Worm (Caenorhabditis elegans) whole organism, young adult: Measurements from ENCODE around the gene slc-25A26.
A peak's percentile ranks its signal among the peaks of the same experiment; 100 is the strongest.

Source experiments
- B0019.2 ChIP-seq: fragments of 200-800 bp; sonication (Bioruptor generic); conservative IDR thresholded peaks from 2 replicates; pipeline ENCODE4 v1.3.6; 2022; ENCODE audit warnings: missing genetic modification reagents, missing genetic modification characterization, missing compliant biosample characterization
- D2030.7 ChIP-seq: fragments of 200-800 bp; sonication (Bioruptor generic); IDR thresholded peaks from 2 replicates; pipeline ENCODE4 v1.3.6; 2022; ENCODE audit warnings: missing genetic modification reagents, missing genetic modification characterization, missing compliant biosample characterization
- F33H1.4 ChIP-seq: fragments of 200-800 bp; sonication (Bioruptor generic); IDR thresholded peaks from 2 replicates; pipeline ENCODE4 v1.3.6; 2022; ENCODE audit warnings: missing genetic modification reagents, missing genetic modification characterization, missing compliant biosample characterization
- F57A8.1 ChIP-seq: fragments of 200-800 bp; sonication (Bioruptor generic); optimal IDR thresholded peaks from 2 replicates; lab custom pipeline; 2018; ENCODE audit warnings: mild to moderate bottlenecking, missing genetic modification characterization, moderate library complexity, missing compliant biosample characterization
- K11D2.4 ChIP-seq: fragments of 200-800 bp; sonication (Bioruptor generic); IDR thresholded peaks from 2 replicates; pipeline ENCODE4 v1.3.6; 2022; ENCODE audit warnings: missing genetic modification reagents, missing genetic modification characterization, missing compliant biosample characterization
- Y56A3A.18 ChIP-seq: fragments of 200-800 bp; sonication (Bioruptor generic); IDR thresholded peaks from 2 replicates; pipeline ENCODE4 v1.3.6; 2022; ENCODE audit warnings: missing genetic modification reagents, missing genetic modification characterization, missing compliant biosample characterization
- Y67H2A.10 ChIP-seq: fragments of 200-800 bp; sonication (Bioruptor generic); conservative IDR thresholded peaks from 2 replicates; pipeline ENCODE4 v1.3.6; 2022; ENCODE audit warnings: missing genetic modification reagents, missing genetic modification characterization, missing compliant biosample characterization
- Y79H2A.3 ChIP-seq: fragments of 200-800 bp; sonication (Bioruptor generic); conservative IDR thresholded peaks from 2 replicates; pipeline ENCODE4 v1.3.6; 2022; ENCODE audit warnings: missing genetic modification reagents, missing genetic modification characterization, missing compliant biosample characterization
- akir-1 ChIP-seq: fragments of 200-800 bp; sonication (Bioruptor generic); optimal IDR thresholded peaks from 2 replicates; lab custom pipeline; 2018; ENCODE audit warnings: mild to moderate bottlenecking, missing genetic modification characterization, moderate library complexity, missing compliant biosample characterization
- aptf-2 ChIP-seq: fragments of 200-800 bp; sonication (Bioruptor generic); conservative IDR thresholded peaks from 2 replicates; pipeline ENCODE4 v1.3.6; 2022; ENCODE audit warnings: missing genetic modification reagents, missing genetic modification characterization, missing compliant biosample characterization
- atf-7 ChIP-seq: sonication (generic microtip); optimal IDR thresholded peaks from 2 replicates; lab custom pipeline; 2017; ENCODE audit warnings: mild to moderate bottlenecking, missing genetic modification characterization, missing compliant biosample characterization
- cebp-2 ChIP-seq: fragments of 200-800 bp; sonication (Bioruptor generic); IDR thresholded peaks from 2 replicates; pipeline ENCODE4 v1.3.6; 2022; ENCODE audit warnings: missing genetic modification characterization, missing compliant biosample characterization
- ceh-40 ChIP-seq: fragments of 200-800 bp; sonication (Bioruptor generic); IDR thresholded peaks from 2 replicates; pipeline ENCODE4 v1.3.6; 2022; ENCODE audit warnings: missing genetic modification characterization, missing compliant biosample characterization
- dpff-1 ChIP-seq: sonication (generic microtip); optimal IDR thresholded peaks from 2 replicates; lab custom pipeline; 2017; ENCODE audit warnings: mild to moderate bottlenecking, missing genetic modification characterization, missing compliant biosample characterization
- dpl-1 ChIP-seq: fragments of 150-350 bp; optimal IDR thresholded peaks from 2 replicates; lab custom pipeline; 2014; ENCODE audit warnings: missing biosample characterization, missing genetic modification reagents, missing genetic modification characterization
- fkh-3 ChIP-seq: sonication (generic microtip); optimal IDR thresholded peaks from 2 replicates; lab custom pipeline; 2016; ENCODE audit warnings: mild to moderate bottlenecking, missing genetic modification characterization, missing compliant biosample characterization
- hlh-12 ChIP-seq: sonication (generic microtip); optimal IDR thresholded peaks from 2 replicates; lab custom pipeline; 2016; ENCODE audit warnings: missing genetic modification characterization, missing compliant biosample characterization
- hrde-1 ChIP-seq: sonication (generic microtip); optimal IDR thresholded peaks from 2 replicates; lab custom pipeline; 2016; ENCODE audit warnings: missing genetic modification characterization, mild to moderate bottlenecking, missing compliant biosample characterization, moderate library complexity, missing genotype, missing genetic modification reagents, borderline replicate concordance
- lag-1 ChIP-seq: fragments of 200-800 bp; sonication (Bioruptor generic); IDR thresholded peaks from 2 replicates; pipeline ENCODE4 v1.3.6; 2022; ENCODE audit warnings: missing genetic modification reagents, missing genetic modification characterization, missing compliant biosample characterization
- let-526 ChIP-seq: fragments of 200-800 bp; sonication (Bioruptor generic); IDR thresholded peaks from 2 replicates; pipeline ENCODE4 v1.3.6; 2022; ENCODE audit warnings: missing genetic modification reagents, missing genetic modification characterization, missing compliant biosample characterization
- let-607 ChIP-seq, 2 experiments: fragments of 200-800 bp in 1 of 2; sonication (Bioruptor generic) in 1 of 2; sonication (generic microtip) in 1 of 2; optimal IDR thresholded peaks; 2 replicates each; lab custom pipeline; 2016 to 2018; ENCODE audit warnings: mild to moderate bottlenecking in 2 of 2, missing compliant biosample characterization in 2 of 2, missing genetic modification characterization in 2 of 2, moderate library complexity in 2 of 2, missing genotype in 1 of 2
- lsl-1 ChIP-seq: fragments of 200-800 bp; sonication (Bioruptor generic); optimal IDR thresholded peaks from 2 replicates; lab custom pipeline; 2018; ENCODE audit warnings: mild to moderate bottlenecking, missing genetic modification characterization, moderate library complexity, missing compliant biosample characterization
- mcd-1 ChIP-seq: fragments of 200-800 bp; sonication (Bioruptor generic); IDR thresholded peaks from 2 replicates; pipeline ENCODE4 v1.3.6; 2022; ENCODE audit warnings: missing genetic modification reagents, missing genetic modification characterization, missing compliant biosample characterization
- mes-4 ChIP-seq: sonication (generic microtip); optimal IDR thresholded peaks from 2 replicates; lab custom pipeline; 2016; ENCODE audit warnings: missing genotype, missing genetic modification characterization, missing compliant biosample characterization
- nhr-27 ChIP-seq: fragments of 200-800 bp; sonication (Bioruptor generic); optimal IDR thresholded peaks from 2 replicates; lab custom pipeline; 2018; ENCODE audit warnings: mild to moderate bottlenecking, missing genetic modification characterization, moderate library complexity, missing compliant biosample characterization
- nhr-80 ChIP-seq: sonication (generic microtip); optimal IDR thresholded peaks from 2 replicates; lab custom pipeline; 2016; ENCODE audit warnings: missing genetic modification characterization, missing compliant biosample characterization
- rcor-1 ChIP-seq: fragments of 200-800 bp; sonication (Bioruptor generic); IDR thresholded peaks from 2 replicates; pipeline ENCODE4 v1.3.6; 2022; ENCODE audit warnings: missing genetic modification reagents, missing genetic modification characterization, missing compliant biosample characterization
- rpc-1 ChIP-seq, 2 experiments: fragments of 150-350 bp in 1 of 2; sonication (generic microtip) in 1 of 2; optimal IDR thresholded peaks; 2 replicates each; lab custom pipeline; 2014 to 2018; ENCODE audit warnings: missing biosample characterization in 1 of 2, missing genetic modification characterization in 1 of 2, missing genetic modification reagents in 1 of 2, missing genotype in 1 of 2
- sdz-38 ChIP-seq: sonication (generic microtip); optimal IDR thresholded peaks from 2 replicates; lab custom pipeline; 2016; ENCODE audit warnings: missing genotype, missing genetic modification characterization, missing compliant biosample characterization
- snpc-4 ChIP-seq, 5 experiments: fragments of 150-350 bp in 1 of 5; sonication (generic microtip) in 4 of 5; optimal IDR thresholded peaks; 2 replicates each; lab custom pipeline; 2014 to 2018; ENCODE audit warnings: missing genetic modification characterization in 5 of 5, missing biosample characterization in 3 of 5, antibody characterized with exemption in 2 of 5, mild to moderate bottlenecking in 2 of 5, missing compliant biosample characterization in 2 of 5, missing genotype in 2 of 5, moderate library complexity in 2 of 5, missing genetic modification reagents in 1 of 5
- tbp1 ChIP-seq: fragments of 200-800 bp; sonication (Bioruptor generic); optimal IDR thresholded peaks from 2 replicates; lab custom pipeline; 2018; ENCODE audit warnings: mild to moderate bottlenecking, missing genetic modification characterization, missing compliant biosample characterization
- tlf-1 ChIP-seq: fragments of 200-800 bp; sonication (Bioruptor generic); optimal IDR thresholded peaks from 2 replicates; lab custom pipeline; 2018; ENCODE audit warnings: mild to moderate bottlenecking, missing genetic modification characterization, missing compliant biosample characterization
- unc-62 ChIP-seq: fragments of 150-350 bp; optimal IDR thresholded peaks from 2 replicates; lab custom pipeline; 2014; ENCODE audit warnings: missing biosample characterization, missing genetic modification reagents, missing genetic modification characterization
- zim-3 ChIP-seq: sonication (generic microtip); optimal IDR thresholded peaks from 2 replicates; lab custom pipeline; 2017; ENCODE audit warnings: mild to moderate bottlenecking, missing genetic modification characterization, moderate library complexity, missing compliant biosample characterization
- ztf-28 ChIP-seq: fragments of 200-800 bp; sonication (Bioruptor generic); IDR thresholded peaks from 2 replicates; pipeline ENCODE4 v1.3.6; 2022; ENCODE audit warnings: missing genetic modification reagents, missing genetic modification characterization, missing compliant biosample characterization
- ztf-3 ChIP-seq: fragments of 200-800 bp; sonication (Bioruptor generic); optimal IDR thresholded peaks from 2 replicates; lab custom pipeline; 2018; ENCODE audit warnings: mild to moderate bottlenecking, missing genetic modification characterization, missing compliant biosample characterization

The slc-25A26 gene

DNA sequence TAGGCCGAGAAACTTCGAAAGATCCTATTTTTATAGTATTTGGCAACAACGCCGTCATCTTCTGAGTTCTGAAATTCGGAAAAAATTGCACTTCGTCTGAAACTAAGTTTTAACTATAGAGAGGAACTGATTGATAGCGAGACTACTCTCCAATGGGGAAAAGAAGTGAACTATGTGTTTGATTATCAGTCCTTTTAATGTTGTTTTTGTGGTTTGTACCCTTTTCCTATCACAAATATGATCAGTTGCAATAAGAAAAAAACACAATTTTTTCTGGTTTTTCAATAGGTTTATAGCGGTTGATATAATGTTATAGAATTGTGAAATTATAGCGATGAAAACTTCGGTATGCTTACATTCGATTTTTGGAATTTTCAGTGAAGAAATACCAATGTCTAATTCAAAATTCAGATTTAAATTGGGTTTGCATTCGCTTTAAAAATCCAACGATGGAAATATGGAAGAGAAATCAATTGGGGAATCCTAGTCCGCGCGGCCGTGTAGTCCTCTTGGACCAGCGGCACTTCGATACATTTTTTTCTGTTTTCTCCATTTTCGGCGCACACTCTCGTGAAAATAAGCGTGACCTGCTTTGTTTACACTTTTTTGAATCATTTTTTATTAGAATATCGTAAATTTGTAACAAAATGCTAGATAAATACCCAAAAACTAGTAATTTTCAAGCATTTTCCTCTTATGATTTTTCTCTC lies 43.2 kb downstream of the slc-25A26 start, which contains the start of gene C53B4.3 (continued):
- TF ChIP-seq Y56A3A.18 (GFP tag; lab: Robert Waterston, UW): no peak
- TF ChIP-seq akir-1 (GFP tag; lab: Kevin White, UChicago): peak; percentile 36
- TF ChIP-seq nhr-80 (tag; lab: Kevin White, UChicago): peak; percentile 75
- TF ChIP-seq dpl-1 (GFP tag; lab: Kevin White, UChicago): no peak
- TF ChIP-seq let-607 (tag; optimal IDR thresholded peaks at IDR 0.05; lab: Kevin White, UChicago): peak in 1 of 2 experiments; percentile 55
- TF ChIP-seq snpc-4 (GFP tag; optimal IDR thresholded peaks at IDR 0.05; lab: Kevin White, UChicago): peak; percentile 38
- TF ChIP-seq snpc-4 (tag; optimal IDR thresholded peaks at IDR 0.05; lab: Kevin White, UChicago): peak in 3 of 4 experiments; percentile 25 to 51 (median 36)
- TF ChIP-seq mcd-1 (GFP tag; lab: Robert Waterston, UW): peak; percentile 64
- no peak; the same call in 1 of the 2 replicates for TF ChIP-seq Y79H2A.3 (GFP tag; lab: Robert Waterston, UW)
- 0 out of 2 replicates have a peak, but pooled peaks have one; percentile 39 for TF ChIP-seq aptf-2
- peak; percentile 69 for TF ChIP-seq K11D2.4 (GFP tag; lab: Robert Waterston, UW)
- TF ChIP-seq dpff-1 (tag; lab: Kevin White, UChicago): no peak
- TF ChIP-seq ztf-28 (GFP tag; lab: Robert Waterston, UW): 0 out of 2 replicates have a peak, but pooled peaks have one; percentile 37
- peak; percentile 22 for TF ChIP-seq zim-3 (tag; lab: Kevin White, UChicago)
- TF ChIP-seq atf-7 (tag; lab: Kevin White, UChicago): peak; percentile 47
- no peak for TF ChIP-seq F57A8.1 (GFP tag; lab: Kevin White, UChicago)
- TF ChIP-seq ceh-40: peak; percentile 46; the same call in 1 of the 2 replicates
- TF ChIP-seq cebp-2: no peak
- no peak for TF ChIP-seq let-526 (GFP tag; lab: Robert Waterston, UW)
- no peak for TF ChIP-seq tlf-1 (GFP tag; lab: Kevin White, UChicago)

DNA sequence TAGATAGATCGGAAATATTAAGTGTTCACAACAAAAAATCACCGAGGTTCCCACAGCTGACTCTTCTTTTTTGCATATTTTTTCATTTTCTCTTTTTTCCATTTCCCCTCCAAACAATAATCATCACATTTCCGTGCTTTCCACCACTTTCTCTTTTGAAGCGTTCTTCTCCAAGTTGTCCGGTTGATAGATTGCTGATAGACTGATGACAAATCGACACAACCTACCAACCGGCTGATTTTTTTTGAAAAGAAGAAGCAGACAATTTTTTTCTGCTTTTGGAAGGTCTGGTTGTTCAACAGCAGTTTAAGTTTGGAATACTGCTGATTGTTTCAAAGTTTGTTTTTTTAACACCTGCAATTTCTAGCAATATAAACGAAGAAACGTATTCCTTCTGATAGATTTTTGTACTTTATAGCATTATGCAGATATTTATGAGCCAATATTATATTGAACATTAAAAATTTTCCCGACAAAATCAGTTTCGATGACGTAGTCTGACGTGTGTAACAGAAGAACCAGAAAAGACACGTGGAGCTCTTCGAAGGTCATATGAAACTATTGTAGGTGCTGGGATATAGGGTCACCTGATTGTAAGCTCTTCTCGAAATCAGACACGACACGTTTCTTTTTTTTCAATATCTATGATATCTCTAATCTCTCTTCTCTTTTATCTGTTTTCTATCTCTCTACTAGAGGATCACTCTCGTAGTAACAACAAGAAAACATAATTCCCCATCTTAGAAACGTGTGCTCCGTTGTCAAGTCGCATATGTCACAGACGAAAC lies 44.5 kb downstream of the slc-25A26 start:
- no peak for TF ChIP-seq hrde-1
- no peak for TF ChIP-seq ceh-40
- TF ChIP-seq lsl-1: no peak
- TF ChIP-seq akir-1 (GFP tag; lab: Kevin White, UChicago): no peak
- TF ChIP-seq fkh-3 (tag; lab: Kevin White, UChicago): no peak
- TF ChIP-seq ztf-3 (GFP tag; lab: Kevin White, UChicago): no peak
- no peak for TF ChIP-seq Y79H2A.3 (GFP tag; lab: Robert Waterston, UW)
- TF ChIP-seq tbp1 (GFP tag; lab: Kevin White, UChicago): no peak
- no peak for TF ChIP-seq rcor-1 (GFP tag; lab: Robert Waterston, UW)
- no peak for TF ChIP-seq D2030.7 (GFP tag; lab: Robert Waterston, UW)
- TF ChIP-seq let-607 (tag; optimal IDR thresholded peaks at IDR 0.05; lab: Kevin White, UChicago): peak in 1 of 2 experiments; percentile 24
- no peak for TF ChIP-seq hlh-12
- TF ChIP-seq nhr-80 (tag; lab: Kevin White, UChicago): peak; percentile 62

DNA sequence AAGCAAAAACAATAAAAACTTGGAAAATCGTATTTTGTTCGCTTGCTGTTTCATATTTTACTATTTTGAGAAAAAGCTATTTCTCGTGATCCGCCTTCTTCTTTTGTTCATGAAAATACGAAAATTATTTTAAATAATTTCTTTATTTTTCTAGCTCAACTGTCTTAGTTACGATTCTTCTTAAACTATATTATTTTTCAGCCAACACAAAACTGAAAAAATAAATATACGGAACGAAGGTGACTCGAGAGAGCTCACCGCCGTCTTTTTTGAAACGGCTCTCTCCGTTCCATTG lies 45.0 kb downstream of the slc-25A26 start, which contains the start of gene pdzd-8:
Gene pdzd-8 (plus strand): TSS at position 196 of the 295 bp plus-strand sequence.
- TF ChIP-seq aptf-2 (no peak), B0019.2 (GFP tag; lab: Robert Waterston, UW) (no peak), Y67H2A.10 (GFP tag; lab: Robert Waterston, UW) (no peak), ztf-3 (GFP tag; lab: Kevin White, UChicago) (no peak), sdz-38 (no peak), rpc-1 (optimal IDR thresholded peaks at IDR 0.05; lab: Kevin White, UChicago) (no peak), rpc-1 (tag; optimal IDR thresholded peaks at IDR 0.05; lab: Kevin White, UChicago) (no peak), unc-62 (no peak), nhr-27 (tag; lab: Kevin White, UChicago) (no peak), lag-1 (no peak), F33H1.4 (GFP tag; lab: Robert Waterston, UW) (no peak), mes-4 (tag; lab: Kevin White, UChicago) (no peak), let-607 (tag; optimal IDR thresholded peaks at IDR 0.05; lab: Kevin White, UChicago) (no peak)
